Worm (Caenorhabditis elegans): Measurements from ENCODE around the gene fbxa-63.

ce11 chrIII:1218998-1219397 lies 24.3 kb upstream of the fbxa-63 start:
- TF ChIP-seq ets-4 (tag; optimal IDR thresholded peaks at IDR 0.05) (no peak), unc-3 (GFP tag; conservative IDR thresholded peaks at IDR 0.05) (no peak), unc-3 (tag; optimal IDR thresholded peaks at IDR 0.05) (no peak), ceh-34 (tag; optimal IDR thresholded peaks at IDR 0.05) (no peak), unc-86 (tag; optimal IDR thresholded peaks at IDR 0.05) (no peak)
